Worm (Caenorhabditis elegans): ENCODE data around the gene AH9.6.

- TF ChIP-seq F55B11.4 (tag; optimal IDR thresholded peaks at IDR 0.05; ENCODE audit: borderline replicate concordance, insufficient read depth): no peak
- TF ChIP-seq F49E8.2 (tag; optimal IDR thresholded peaks at IDR 0.05; ENCODE audit: insufficient read depth): no peak
- TF ChIP-seq mel-28 (tag; optimal IDR thresholded peaks at IDR 0.05; ENCODE audit: borderline replicate concordance): no peak
- no peak for TF ChIP-seq pha-4 (tag; optimal IDR thresholded peaks at IDR 0.05)
- no peak for TF ChIP-seq K12H6.12 (tag; optimal IDR thresholded peaks at IDR 0.05)
- no peak for TF ChIP-seq tlf-1 (GFP tag; optimal IDR thresholded peaks at IDR 0.05)
- no peak for TF ChIP-seq Y56A3A.18 (GFP tag; IDR thresholded peaks at IDR 0.05)
- TF ChIP-seq rec-8 (tag; optimal IDR thresholded peaks at IDR 0.05): no peak
- no peak for TF ChIP-seq madf-3 (GFP tag; IDR thresholded peaks at IDR 0.05)
- no peak for TF ChIP-seq xnd-1 (tag; optimal IDR thresholded peaks at IDR 0.05)
Measured at ce11 chrX:2302782-2303181, 34.8 kb upstream of the AH9.6 start, which contains the start of gene hum-6.
